Worm (Caenorhabditis elegans) whole organism, young adult: Measurements from ENCODE around the gene fip-2.

ENCODE experiments used
- C06A6.2 ChIP-seq: fragments of 200-800 bp; sonication (Bioruptor generic); conservative IDR thresholded peaks from 2 replicates; pipeline ENCODE4 v1.3.6; 2022; ENCODE audit warnings: missing genetic modification characterization, missing compliant biosample characterization
- F10E7.11 ChIP-seq: sonication (generic microtip); optimal IDR thresholded peaks from 2 replicates; lab custom pipeline; 2017; ENCODE audit warnings: mild to moderate bottlenecking, missing genetic modification characterization, moderate library complexity, missing compliant biosample characterization
- F22D6.2 ChIP-seq: sonication (generic microtip); optimal IDR thresholded peaks from 2 replicates; lab custom pipeline; 2016; ENCODE audit warnings: mild to moderate bottlenecking, missing genetic modification characterization, missing compliant biosample characterization
- F23B12.7 ChIP-seq: sonication (generic microtip); optimal IDR thresholded peaks from 2 replicates; lab custom pipeline; 2017; ENCODE audit warnings: missing genetic modification characterization, mild to moderate bottlenecking, missing compliant biosample characterization, antibody characterized with exemption, moderate library complexity; ENCODE audit not compliant: insufficient read depth
- K12H6.12 ChIP-seq: fragments of 200-800 bp; sonication (Bioruptor generic); optimal IDR thresholded peaks from 2 replicates; lab custom pipeline; 2018; ENCODE audit warnings: mild to moderate bottlenecking, missing genetic modification characterization, missing compliant biosample characterization
- Y53F4B.3 ChIP-seq: fragments of 200-800 bp; sonication (Bioruptor generic); IDR thresholded peaks from 2 replicates; pipeline ENCODE4 v1.3.6; 2022; ENCODE audit warnings: missing genetic modification reagents, missing genetic modification characterization, missing compliant biosample characterization
- atf-7 ChIP-seq: sonication (generic microtip); optimal IDR thresholded peaks from 2 replicates; lab custom pipeline; 2017; ENCODE audit warnings: mild to moderate bottlenecking, missing genetic modification characterization, missing compliant biosample characterization
- attf-3 ChIP-seq: fragments of 200-800 bp; sonication (Bioruptor generic); conservative IDR thresholded peaks from 2 replicates; pipeline ENCODE4 v1.3.6; 2022; ENCODE audit warnings: missing genetic modification reagents, missing genetic modification characterization, missing compliant biosample characterization
- attf-5 ChIP-seq: fragments of 200-800 bp; sonication (Bioruptor generic); optimal IDR thresholded peaks from 2 replicates; lab custom pipeline; 2018; ENCODE audit warnings: mild to moderate bottlenecking, missing genetic modification characterization, missing compliant biosample characterization
- bed-2 ChIP-seq: fragments of 200-800 bp; sonication (Bioruptor generic); IDR thresholded peaks from 2 replicates; pipeline ENCODE4 v1.3.6; 2022; ENCODE audit warnings: missing genetic modification reagents, missing genetic modification characterization, missing compliant biosample characterization
- cebp-1 ChIP-seq, 2 experiments: fragments of 200-800 bp in 1 of 2; sonication (Bioruptor generic) in 1 of 2; sonication (generic microtip) in 1 of 2; IDR thresholded peaks in 1 of 2; optimal IDR thresholded peaks in 1 of 2; 2 replicates each; pipeline versions ENCODE4 v1.3.6 to Lab custom; 2017 to 2022; ENCODE audit warnings: missing compliant biosample characterization in 2 of 2, missing genetic modification characterization in 2 of 2, mild to moderate bottlenecking in 1 of 2, missing genetic modification reagents in 1 of 2, moderate library complexity in 1 of 2
- ceh-100 ChIP-seq: fragments of 200-800 bp; sonication (Bioruptor generic); IDR thresholded peaks from 2 replicates; pipeline ENCODE4 v1.3.6; 2022; ENCODE audit warnings: missing genetic modification reagents, missing genetic modification characterization, missing compliant biosample characterization
- ceh-27 ChIP-seq: fragments of 200-800 bp; sonication (Bioruptor generic); optimal IDR thresholded peaks from 2 replicates; lab custom pipeline; 2018; ENCODE audit warnings: mild to moderate bottlenecking, missing genetic modification characterization, moderate library complexity, missing compliant biosample characterization
- chd-7 ChIP-seq: sonication (generic microtip); optimal IDR thresholded peaks from 2 replicates; lab custom pipeline; 2016; ENCODE audit warnings: mild to moderate bottlenecking, missing genetic modification characterization, moderate library complexity, missing compliant biosample characterization
- dox-1 ChIP-seq: fragments of 200-800 bp; sonication (Bioruptor generic); IDR thresholded peaks from 2 replicates; pipeline ENCODE4 v1.3.6; 2022; ENCODE audit warnings: missing genetic modification reagents, missing genetic modification characterization, missing compliant biosample characterization
- ekl-4 ChIP-seq: fragments of 200-800 bp; sonication (Bioruptor generic); IDR thresholded peaks from 2 replicates; pipeline ENCODE4 v1.3.6; 2022; ENCODE audit warnings: missing genetic modification reagents, missing genetic modification characterization, missing compliant biosample characterization
- gei-17 ChIP-seq: fragments of 200-800 bp; sonication (Bioruptor generic); optimal IDR thresholded peaks from 2 replicates; lab custom pipeline; 2018; ENCODE audit warnings: mild to moderate bottlenecking, missing genetic modification characterization, missing compliant biosample characterization
- hrde-1 ChIP-seq: sonication (generic microtip); optimal IDR thresholded peaks from 2 replicates; lab custom pipeline; 2016; ENCODE audit warnings: missing genetic modification characterization, mild to moderate bottlenecking, missing compliant biosample characterization, moderate library complexity, missing genotype, missing genetic modification reagents, borderline replicate concordance
- let-526 ChIP-seq: fragments of 200-800 bp; sonication (Bioruptor generic); IDR thresholded peaks from 2 replicates; pipeline ENCODE4 v1.3.6; 2022; ENCODE audit warnings: missing genetic modification reagents, missing genetic modification characterization, missing compliant biosample characterization
- let-607 ChIP-seq, 2 experiments: fragments of 200-800 bp in 1 of 2; sonication (Bioruptor generic) in 1 of 2; sonication (generic microtip) in 1 of 2; optimal IDR thresholded peaks; 2 replicates each; lab custom pipeline; 2016 to 2018; ENCODE audit warnings: mild to moderate bottlenecking in 2 of 2, missing compliant biosample characterization in 2 of 2, missing genetic modification characterization in 2 of 2, moderate library complexity in 2 of 2, missing genotype in 1 of 2
- lin-35 ChIP-seq, 3 experiments: fragments of 150-350 bp in 2 of 3; sonication (generic microtip) in 1 of 3; optimal IDR thresholded peaks; 2 replicates each; lab custom pipeline; 2014 to 2018; ENCODE audit warnings: missing biosample characterization in 3 of 3, missing genetic modification characterization in 3 of 3, missing genetic modification reagents in 3 of 3
- madf-3 ChIP-seq: fragments of 200-800 bp; sonication (Bioruptor generic); IDR thresholded peaks from 2 replicates; pipeline ENCODE4 v1.3.6; 2022; ENCODE audit warnings: missing genetic modification reagents, missing genetic modification characterization, missing compliant biosample characterization
- mcd-1 ChIP-seq: fragments of 200-800 bp; sonication (Bioruptor generic); IDR thresholded peaks from 2 replicates; pipeline ENCODE4 v1.3.6; 2022; ENCODE audit warnings: missing genetic modification reagents, missing genetic modification characterization, missing compliant biosample characterization
- mel-28 ChIP-seq: sonication (generic microtip); optimal IDR thresholded peaks from 2 replicates; lab custom pipeline; 2016; ENCODE audit warnings: borderline replicate concordance, mild to moderate bottlenecking, missing genetic modification characterization, missing compliant biosample characterization
- mes-4 ChIP-seq: sonication (generic microtip); optimal IDR thresholded peaks from 2 replicates; lab custom pipeline; 2016; ENCODE audit warnings: missing genotype, missing genetic modification characterization, missing compliant biosample characterization
- nfya-1 ChIP-seq: sonication (generic microtip); optimal IDR thresholded peaks from 2 replicates; lab custom pipeline; 2017; ENCODE audit warnings: antibody characterized with exemption, missing compliant biosample characterization, missing genetic modification characterization, borderline replicate concordance; ENCODE audit not compliant: insufficient read depth
- nfyb-1 ChIP-seq: fragments of 200-800 bp; sonication (Bioruptor generic); IDR thresholded peaks from 2 replicates; pipeline ENCODE4 v1.3.6; 2022; ENCODE audit warnings: missing genetic modification reagents, missing genetic modification characterization, missing compliant biosample characterization
- nhr-27 ChIP-seq: fragments of 200-800 bp; sonication (Bioruptor generic); optimal IDR thresholded peaks from 2 replicates; lab custom pipeline; 2018; ENCODE audit warnings: mild to moderate bottlenecking, missing genetic modification characterization, moderate library complexity, missing compliant biosample characterization
- nhr-80 ChIP-seq: sonication (generic microtip); optimal IDR thresholded peaks from 2 replicates; lab custom pipeline; 2016; ENCODE audit warnings: missing genetic modification characterization, missing compliant biosample characterization
- nhr-90 ChIP-seq: sonication (generic microtip); optimal IDR thresholded peaks from 2 replicates; lab custom pipeline; 2016; ENCODE audit warnings: missing genotype, mild to moderate bottlenecking, missing genetic modification characterization, missing compliant biosample characterization
- pbrm-1 ChIP-seq: fragments of 200-800 bp; sonication (Bioruptor generic); IDR thresholded peaks from 2 replicates; pipeline ENCODE4 v1.3.6; 2022; ENCODE audit warnings: missing genetic modification reagents, missing genetic modification characterization, missing compliant biosample characterization
- pha-4 ChIP-seq: fragments of 150-350 bp; sonication (generic microtip); optimal IDR thresholded peaks from 2 replicates; lab custom pipeline; 2014; ENCODE audit warnings: missing biosample characterization, missing genetic modification reagents, missing genetic modification characterization
- sdz-38 ChIP-seq: sonication (generic microtip); optimal IDR thresholded peaks from 2 replicates; lab custom pipeline; 2016; ENCODE audit warnings: missing genotype, missing genetic modification characterization, missing compliant biosample characterization
- somi-1 ChIP-seq: fragments of 200-800 bp; sonication (Bioruptor generic); optimal IDR thresholded peaks from 2 replicates; lab custom pipeline; 2018; ENCODE audit warnings: mild to moderate bottlenecking, missing genetic modification characterization, missing compliant biosample characterization
- sptf-2 ChIP-seq: fragments of 200-800 bp; sonication (Bioruptor generic); optimal IDR thresholded peaks from 2 replicates; lab custom pipeline; 2018; ENCODE audit warnings: mild to moderate bottlenecking, missing genetic modification characterization, missing compliant biosample characterization
- tbp1 ChIP-seq: fragments of 200-800 bp; sonication (Bioruptor generic); optimal IDR thresholded peaks from 2 replicates; lab custom pipeline; 2018; ENCODE audit warnings: mild to moderate bottlenecking, missing genetic modification characterization, missing compliant biosample characterization
- tlf-1 ChIP-seq: fragments of 200-800 bp; sonication (Bioruptor generic); optimal IDR thresholded peaks from 2 replicates; lab custom pipeline; 2018; ENCODE audit warnings: mild to moderate bottlenecking, missing genetic modification characterization, missing compliant biosample characterization
- unc-130 ChIP-seq: sonication (generic microtip); optimal IDR thresholded peaks from 2 replicates; lab custom pipeline; 2016; ENCODE audit warnings: missing genetic modification reagents, missing genetic modification characterization, missing compliant biosample characterization
- unc-62 ChIP-seq: fragments of 150-350 bp; optimal IDR thresholded peaks from 2 replicates; lab custom pipeline; 2014; ENCODE audit warnings: missing biosample characterization, missing genetic modification reagents, missing genetic modification characterization
- xnd-1 ChIP-seq: sonication (generic microtip); optimal IDR thresholded peaks from 2 replicates; lab custom pipeline; 2016; ENCODE audit warnings: missing genotype, missing genetic modification reagents, missing genetic modification characterization, missing compliant biosample characterization
- zim-3 ChIP-seq: sonication (generic microtip); optimal IDR thresholded peaks from 2 replicates; lab custom pipeline; 2017; ENCODE audit warnings: mild to moderate bottlenecking, missing genetic modification characterization, moderate library complexity, missing compliant biosample characterization
- ztf-22 ChIP-seq: fragments of 200-800 bp; sonication (Bioruptor generic); optimal IDR thresholded peaks from 2 replicates; lab custom pipeline; 2018; ENCODE audit warnings: mild to moderate bottlenecking, missing genetic modification characterization, moderate library complexity, missing compliant biosample characterization
- ztf-25 ChIP-seq: fragments of 200-800 bp; sonication (Bioruptor generic); IDR thresholded peaks from 2 replicates; pipeline ENCODE4 v1.3.6; 2022; ENCODE audit warnings: missing genetic modification reagents, missing genetic modification characterization, missing compliant biosample characterization
- ztf-26 ChIP-seq: sonication (generic microtip); optimal IDR thresholded peaks from 2 replicates; lab custom pipeline; 2017; ENCODE audit warnings: missing genetic modification characterization, missing compliant biosample characterization
- ztf-3 ChIP-seq: fragments of 200-800 bp; sonication (Bioruptor generic); optimal IDR thresholded peaks from 2 replicates; lab custom pipeline; 2018; ENCODE audit warnings: mild to moderate bottlenecking, missing genetic modification characterization, missing compliant biosample characterization
- ztf-6 ChIP-seq: fragments of 200-800 bp; sonication (Bioruptor generic); IDR thresholded peaks from 2 replicates; pipeline ENCODE4 v1.3.6; 2022; ENCODE audit warnings: missing genetic modification reagents, missing genetic modification characterization, missing compliant biosample characterization

Gene fip-2

DNA sequence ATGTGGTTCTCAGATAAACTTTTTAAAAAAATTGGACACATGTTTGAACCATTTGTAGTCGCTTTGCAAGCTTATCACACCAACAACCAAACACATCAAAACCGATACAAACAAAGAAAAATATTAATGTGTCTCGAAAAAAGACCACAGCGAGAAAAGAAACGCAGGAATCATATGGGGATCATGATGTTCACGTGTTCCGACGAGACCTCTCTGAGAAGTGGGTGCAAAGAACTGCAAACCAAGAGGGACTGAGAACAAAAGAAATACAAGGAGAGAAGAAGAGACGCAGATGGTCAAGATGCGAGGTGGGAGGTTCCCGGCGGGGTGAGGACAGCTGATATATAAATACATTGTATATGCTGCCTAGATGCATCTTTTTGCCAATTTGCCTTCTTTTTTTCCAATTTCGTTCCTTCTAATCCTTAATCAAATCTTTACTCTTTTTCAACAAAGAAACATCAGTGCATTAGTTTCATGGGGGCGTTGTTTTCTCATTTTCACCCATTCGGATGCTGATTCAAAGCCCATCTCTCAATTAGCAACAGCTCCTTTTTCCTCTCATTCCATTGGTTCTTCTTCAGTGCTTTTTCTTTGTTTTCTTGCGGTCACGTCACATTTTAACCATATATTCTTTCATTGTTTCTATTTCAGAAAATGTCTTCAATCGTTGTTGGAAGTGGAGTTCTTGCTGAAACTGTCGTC is 28.0 kb downstream of the fip-2 start, which contains the start of gene F21C10.10 (continued):
- TF ChIP-seq gei-17 (GFP tag; lab: Kevin White, UChicago) (peak; percentile 52), somi-1 (GFP tag; lab: Kevin White, UChicago) (peak; percentile 87), attf-5 (peak; percentile 79), dox-1 (GFP tag; lab: Robert Waterston, UW) (peak; percentile 78), nhr-80 (tag; lab: Kevin White, UChicago) (peak; percentile 81), attf-3 (no peak), sptf-2 (GFP tag; lab: Kevin White, UChicago) (no peak), pha-4 (peak; percentile 86), ztf-25 (GFP tag; lab: Robert Waterston, UW) (no peak), nfyb-1 (peak; percentile 75), unc-130 (GFP tag; lab: Kevin White, UChicago) (no peak), ztf-3 (GFP tag; lab: Kevin White, UChicago) (no peak), F22D6.2 (peak; percentile 94), C06A6.2 (peak; percentile 88), tlf-1 (GFP tag; lab: Kevin White, UChicago) (peak; percentile 34), ceh-27 (GFP tag; lab: Kevin White, UChicago) (peak; percentile 80), cebp-1 (GFP tag; IDR thresholded peaks at IDR 0.05; lab: Robert Waterston, UW) (no peak), cebp-1 (tag; optimal IDR thresholded peaks at IDR 0.05; lab: Kevin White, UChicago) (peak; percentile 81), nfya-1 (no peak), ekl-4 (GFP tag; lab: Robert Waterston, UW) (peak; percentile 58), lin-35 (GFP tag; optimal IDR thresholded peaks at IDR 0.05; lab: Kevin White, UChicago) (peak in 1 of 3 experiments; percentile 0), nhr-90 (tag; lab: Kevin White, UChicago) (peak; percentile 27), K12H6.12 (peak; percentile 67), mes-4 (tag; lab: Kevin White, UChicago) (no peak), ceh-100 (GFP tag; lab: Robert Waterston, UW) (no peak), mel-28 (tag; lab: Kevin White, UChicago) (no peak), nhr-27 (tag; lab: Kevin White, UChicago) (no peak), let-607 (tag; optimal IDR thresholded peaks at IDR 0.05; lab: Kevin White, UChicago) (peak; percentile 18 to 50), sdz-38 (tag; lab: Kevin White, UChicago) (no peak), madf-3 (GFP tag; lab: Robert Waterston, UW) (no peak), zim-3 (tag; lab: Kevin White, UChicago) (no peak), atf-7 (peak; percentile 68), mcd-1 (peak; percentile 50), ztf-26 (peak; percentile 87), bed-2 (GFP tag; lab: Robert Waterston, UW) (no peak), ztf-6 (peak; percentile 38; the same call in 1 of the 2 replicates), let-526 (GFP tag; lab: Robert Waterston, UW) (0 out of 2 replicates have a peak, but pooled peaks have one; percentile 34), ztf-22 (GFP tag; lab: Kevin White, UChicago) (peak; percentile 60), chd-7 (peak; percentile 69), xnd-1 (tag; lab: Kevin White, UChicago) (no peak), hrde-1 (tag; lab: Kevin White, UChicago) (no peak), Y53F4B.3 (GFP tag; lab: Robert Waterston, UW) (no peak), tbp1 (GFP tag; lab: Kevin White, UChicago) (peak; percentile 54), pbrm-1 (GFP tag; lab: Robert Waterston, UW) (peak; percentile 51; the same call in 1 of the 2 replicates), unc-62 (GFP tag; lab: Kevin White, UChicago) (peak; percentile 52), F23B12.7 (tag; lab: Kevin White, UChicago) (peak; percentile 15), F10E7.11 (tag; lab: Kevin White, UChicago) (no peak)
